Fruit fly (Drosophila melanogaster) whole organism, embryonic: Measurements from ENCODE around the gene CG9760.

Experiments
- ATbp ChIP-seq: fragments of 200-800 bp; sonication (Bioruptor generic); optimal IDR thresholded peaks from 2 replicates; lab custom pipeline; 2017; ENCODE audit warnings: missing biosample characterization, mild to moderate bottlenecking, missing genetic modification characterization, missing genetic modification reagents
- B-H1 ChIP-seq: fragments of 200-800 bp; sonication (Bioruptor generic); IDR thresholded peaks from 3 replicates; pipeline ENCODE4 v1.3.6; 2022; ENCODE audit warnings: missing biosample characterization, missing genetic modification characterization
- Blimp-1 ChIP-seq: fragments of 200-800 bp; sonication (Bioruptor generic); optimal IDR thresholded peaks from 3 replicates; lab custom pipeline; 2018; ENCODE audit warnings: missing biosample characterization, missing genetic modification characterization, mild to moderate bottlenecking, moderate library complexity, missing genetic modification reagents
- CG10267 ChIP-seq: fragments of 200-800 bp; sonication (Bioruptor generic); optimal IDR thresholded peaks from 2 replicates; lab custom pipeline; 2018; ENCODE audit warnings: missing biosample characterization, mild to moderate bottlenecking, missing genetic modification characterization, moderate library complexity
- CG10462 ChIP-seq: fragments of 200-800 bp; sonication (Bioruptor generic); optimal IDR thresholded peaks from 2 replicates; lab custom pipeline; 2016; ENCODE audit warnings: missing biosample characterization, missing genetic modification characterization
- CG10979 ChIP-seq: fragments of 200-800 bp; sonication (Bioruptor generic); optimal IDR thresholded peaks from 2 replicates; lab custom pipeline; 2018; ENCODE audit warnings: missing biosample characterization, mild to moderate bottlenecking, missing genetic modification characterization, moderate library complexity
- CG11560 ChIP-seq: fragments of 200-800 bp; sonication (Bioruptor generic); IDR thresholded peaks from 3 replicates; pipeline ENCODE4 v1.3.6; 2022; ENCODE audit warnings: missing biosample characterization, missing genetic modification characterization
- CG11696 ChIP-seq: fragments of 200-800 bp; sonication (Bioruptor generic); IDR thresholded peaks from 2 replicates; pipeline ENCODE4 v1.3.6; 2022; ENCODE audit warnings: missing biosample characterization, missing genetic modification characterization
- CG12155 ChIP-seq: fragments of 200-800 bp; sonication (Bioruptor generic); optimal IDR thresholded peaks from 3 replicates; lab custom pipeline; 2016; ENCODE audit warnings: missing biosample characterization, missing genetic modification characterization
- CG13424 ChIP-seq: fragments of 200-800 bp; sonication (Bioruptor generic); optimal IDR thresholded peaks from 2 replicates; lab custom pipeline; 2019; ENCODE audit warnings: missing biosample characterization, mild to moderate bottlenecking, missing genetic modification characterization, moderate library complexity
- CG13775 ChIP-seq: fragments of 200-800 bp; sonication (Bioruptor generic); optimal IDR thresholded peaks from 3 replicates; lab custom pipeline; 2017; ENCODE audit warnings: missing biosample characterization, mild to moderate bottlenecking, missing genetic modification characterization
- CG14441 ChIP-seq: fragments of 200-800 bp; sonication (Bioruptor generic); IDR thresholded peaks from 2 replicates; pipeline ENCODE4 v1.3.6; 2022; ENCODE audit warnings: missing biosample characterization, missing genetic modification characterization
- CG2199 ChIP-seq: fragments of 200-800 bp; sonication (Bioruptor generic); IDR thresholded peaks from 3 replicates; pipeline ENCODE4 v1.3.6; 2022; ENCODE audit warnings: missing biosample characterization, missing genetic modification characterization
- CG2202 ChIP-seq: fragments of 200-800 bp; sonication (Bioruptor generic); optimal IDR thresholded peaks from 2 replicates; lab custom pipeline; 2018; ENCODE audit warnings: missing biosample characterization, mild to moderate bottlenecking, missing genetic modification characterization
- CG3065 ChIP-seq: fragments of 200-800 bp; sonication (Bioruptor generic); optimal IDR thresholded peaks from 2 replicates; lab custom pipeline; 2016; ENCODE audit warnings: missing biosample characterization, missing genetic modification characterization
- CG33557 ChIP-seq: fragments of 200-800 bp; sonication (Bioruptor generic); optimal IDR thresholded peaks from 2 replicates; lab custom pipeline; 2019; ENCODE audit warnings: missing biosample characterization, mild to moderate bottlenecking, missing genetic modification characterization, moderate library complexity
- CG4404 ChIP-seq: fragments of 200-800 bp; sonication (Bioruptor generic); IDR thresholded peaks from 2 replicates; pipeline ENCODE4 v1.3.6; 2022; ENCODE audit warnings: missing biosample characterization, missing genetic modification characterization
- CG5245 ChIP-seq: fragments of 200-800 bp; sonication (Bioruptor generic); optimal IDR thresholded peaks from 3 replicates; lab custom pipeline; 2016; ENCODE audit warnings: missing biosample characterization, missing genetic modification characterization
- CG7839 ChIP-seq: fragments of 200-800 bp; sonication (Bioruptor generic); optimal IDR thresholded peaks from 3 replicates; lab custom pipeline; 2018; ENCODE audit warnings: missing biosample characterization, mild to moderate bottlenecking, missing genetic modification characterization, moderate library complexity
- CG8089 ChIP-seq: fragments of 200-800 bp; sonication (Bioruptor generic); optimal IDR thresholded peaks from 3 replicates; lab custom pipeline; 2016; ENCODE audit warnings: missing biosample characterization, missing genetic modification characterization
- CG9215 ChIP-seq: fragments of 200-800 bp; sonication (Bioruptor generic); IDR thresholded peaks from 2 replicates; pipeline ENCODE4 v1.3.6; 2022; ENCODE audit warnings: missing biosample characterization, missing genetic modification characterization
- Chrac-16 ChIP-seq: fragments of 200-800 bp; sonication (Bioruptor generic); optimal IDR thresholded peaks from 3 replicates; lab custom pipeline; 2016; ENCODE audit warnings: missing biosample characterization, missing genetic modification characterization
- Dip2 ChIP-seq: fragments of 200-800 bp; sonication (Bioruptor generic); IDR thresholded peaks from 2 replicates; pipeline ENCODE4 v1.3.6; 2022; ENCODE audit warnings: missing biosample characterization, missing genetic modification characterization
- MESR4 ChIP-seq: fragments of 200-800 bp; sonication (Bioruptor generic); optimal IDR thresholded peaks from 2 replicates; lab custom pipeline; 2018; ENCODE audit warnings: missing biosample characterization, mild to moderate bottlenecking, missing genetic modification characterization, moderate library complexity
- Sry-δ ChIP-seq: fragments of 200-800 bp; sonication (Bioruptor generic); optimal IDR thresholded peaks from 2 replicates; lab custom pipeline; 2016; ENCODE audit warnings: missing biosample characterization, missing genetic modification characterization
- Tbp ChIP-seq: fragments of >200 bp; optimal IDR thresholded peaks from 2 replicates; lab custom pipeline; 2018; ENCODE audit warnings: missing biosample characterization, missing genetic modification characterization
- Xrp1 ChIP-seq: fragments of 200-800 bp; sonication (Bioruptor generic); IDR thresholded peaks from 2 replicates; pipeline ENCODE4 v1.3.6; 2022; ENCODE audit warnings: missing biosample characterization, missing genetic modification characterization
- ac ChIP-seq: fragments of 200-800 bp; sonication (Bioruptor generic); optimal IDR thresholded peaks from 3 replicates; lab custom pipeline; 2017; ENCODE audit warnings: missing biosample characterization, mild to moderate bottlenecking, missing genetic modification characterization
- cas ChIP-seq: fragments of 200-800 bp; sonication (Bioruptor generic); IDR thresholded peaks from 2 replicates; pipeline ENCODE4 v1.3.6; 2022; ENCODE audit warnings: missing biosample characterization, missing genetic modification characterization
- ci ChIP-seq: fragments of 200-800 bp; sonication (Bioruptor generic); IDR thresholded peaks from 3 replicates; pipeline ENCODE4 v1.3.6; 2022; ENCODE audit warnings: missing biosample characterization, missing genetic modification characterization
- danr ChIP-seq: fragments of 200-800 bp; sonication (Bioruptor generic); IDR thresholded peaks from 2 replicates; pipeline ENCODE4 v1.3.6; 2022; ENCODE audit warnings: missing biosample characterization, missing genetic modification characterization
- dmrt99B ChIP-seq: fragments of 200-800 bp; sonication (Bioruptor generic); optimal IDR thresholded peaks from 2 replicates; lab custom pipeline; 2018; ENCODE audit warnings: missing biosample characterization, mild to moderate bottlenecking, missing genetic modification characterization, moderate library complexity
- fd64A ChIP-seq: fragments of 200-800 bp; sonication (Bioruptor generic); optimal IDR thresholded peaks from 3 replicates; lab custom pipeline; 2018; ENCODE audit warnings: missing biosample characterization, mild to moderate bottlenecking, missing genetic modification characterization
- gsb ChIP-seq: fragments of 200-800 bp; sonication (Bioruptor generic); IDR thresholded peaks from 2 replicates; pipeline ENCODE4 v1.3.6; 2022; ENCODE audit warnings: missing biosample characterization, missing genetic modification characterization
- hkb ChIP-seq, 2 experiments: fragments of 200-800 bp in 1 of 2; fragments of >200 bp in 1 of 2; sonication (Bioruptor generic) in 1 of 2; IDR thresholded peaks in 1 of 2; optimal IDR thresholded peaks in 1 of 2; 2 replicates each; pipeline versions ENCODE4 v1.3.6 to Lab custom; 2017 to 2022; ENCODE audit warnings: missing biosample characterization in 1 of 2, missing genetic modification characterization in 1 of 2
- pzg ChIP-seq: fragments of 200-800 bp; sonication (Bioruptor generic); optimal IDR thresholded peaks from 3 replicates; lab custom pipeline; 2018; ENCODE audit warnings: missing biosample characterization, mild to moderate bottlenecking, missing genetic modification characterization, moderate library complexity
- ranshi ChIP-seq: fragments of 200-800 bp; sonication (Bioruptor generic); IDR thresholded peaks from 2 replicates; pipeline ENCODE4 v1.3.6; 2022; ENCODE audit warnings: missing biosample characterization, missing genetic modification characterization
- sens ChIP-seq: fragments of 200-800 bp; sonication (Bioruptor generic); peaks from one replicate; lab custom pipeline; 2016; ENCODE audit warnings: missing biosample characterization, missing genetic modification characterization
- seq ChIP-seq: fragments of 200-800 bp; sonication (Bioruptor generic); IDR thresholded peaks from 2 replicates; pipeline ENCODE4 v1.3.6; 2022; ENCODE audit warnings: missing biosample characterization, missing genetic modification characterization
- tx ChIP-seq: fragments of 200-800 bp; sonication (Bioruptor generic); optimal IDR thresholded peaks from 2 replicates; lab custom pipeline; 2016; ENCODE audit warnings: missing biosample characterization, missing genetic modification characterization
- wdn ChIP-seq: fragments of 200-800 bp; sonication (Bioruptor generic); IDR thresholded peaks from 2 replicates; pipeline ENCODE4 v1.3.6; 2022; ENCODE audit warnings: missing biosample characterization, missing genetic modification characterization
- zfh1 ChIP-seq: fragments of 200-800 bp; sonication (Bioruptor generic); IDR thresholded peaks from 3 replicates; pipeline ENCODE4 v1.3.6; 2022; ENCODE audit warnings: missing biosample characterization, missing genetic modification characterization

Gene CG9760

dm6 chr3L:12109045-12109632 lies 54.4 kb downstream of the CG9760 start (continued):
- TF ChIP-seq CG5245 (GFP tag; lab: Kevin White, UChicago) = no peak

dm6 chr3L:12108515-12108914 lies 55.0 kb downstream of the CG9760 start:
- peak; percentile 5 for TF ChIP-seq CG10267
- TF ChIP-seq CG2199 (GFP tag; lab: Robert Waterston, UW) = no peak
- TF ChIP-seq fd64A = no peak
- TF ChIP-seq ac = no peak
- TF ChIP-seq CG3065 = no peak
- peak; percentile 20; the same call in 1 of the 3 replicates for TF ChIP-seq ci (GFP tag; lab: Robert Waterston, UW)
- TF ChIP-seq Chrac-16 (GFP tag; lab: Kevin White, UChicago) = no peak
- no peak for TF ChIP-seq CG14441 (GFP tag; lab: Robert Waterston, UW)
- TF ChIP-seq Dip2 (GFP tag; lab: Robert Waterston, UW) = no peak
- no peak for TF ChIP-seq CG12155 (GFP tag; lab: Kevin White, UChicago)
- no peak for TF ChIP-seq B-H1 (GFP tag; lab: Robert Waterston, UW)
- TF ChIP-seq cas (GFP tag; lab: Robert Waterston, UW) = no peak
- no peak for TF ChIP-seq CG2202
- TF ChIP-seq Xrp1 (GFP tag; lab: Robert Waterston, UW) = 0 out of 2 replicates have a peak, but pooled peaks have one; percentile 11
- TF ChIP-seq sens (GFP tag; lab: Kevin White, UChicago) = peak; percentile 44
- TF ChIP-seq CG8089 (GFP tag; lab: Kevin White, UChicago) = no peak
- no peak for TF ChIP-seq tx (GFP tag; lab: Kevin White, UChicago)
- peak; percentile 21 for TF ChIP-seq dmrt99B (tag; lab: Kevin White, UChicago)
- no peak for TF ChIP-seq CG7839
- no peak for TF ChIP-seq CG4404
- peak; percentile 37 for TF ChIP-seq CG10979
- TF ChIP-seq CG11696 (GFP tag; lab: Robert Waterston, UW) = peak; percentile 58
- no peak for TF ChIP-seq hkb (optimal IDR thresholded peaks at IDR 0.05; lab: Kevin White, UChicago)
- TF ChIP-seq hkb (GFP tag; IDR thresholded peaks at IDR 0.05; lab: Robert Waterston, UW) = no peak; the same call in 1 of the 2 replicates
- TF ChIP-seq ranshi (GFP tag; lab: Robert Waterston, UW) = no peak
- no peak for TF ChIP-seq CG13424 (tag; lab: Kevin White, UChicago)
- no peak for TF ChIP-seq CG33557 (GFP tag; lab: Kevin White, UChicago)
- TF ChIP-seq wdn (GFP tag; lab: Robert Waterston, UW) = no peak
- no peak for TF ChIP-seq CG11560 (tag; lab: Robert Waterston, UW)
- TF ChIP-seq zfh1 (GFP tag; lab: Robert Waterston, UW) = 0 out of 3 replicates have a peak, but pooled peaks have one; percentile 18
- TF ChIP-seq danr = no peak
- peak; percentile 30 for TF ChIP-seq Blimp-1 (GFP tag; lab: Kevin White, UChicago)
- no peak for TF ChIP-seq Tbp
- no peak for TF ChIP-seq gsb (GFP tag; lab: Robert Waterston, UW)
- no peak for TF ChIP-seq seq (GFP tag; lab: Robert Waterston, UW)
- TF ChIP-seq ATbp (GFP tag; lab: Kevin White, UChicago) = no peak
- no peak for TF ChIP-seq CG13775
- no peak for TF ChIP-seq Sry-δ (GFP tag; lab: Kevin White, UChicago)
- TF ChIP-seq MESR4 (GFP tag; lab: Kevin White, UChicago) = no peak
- no peak for TF ChIP-seq pzg
- no peak for TF ChIP-seq CG9215 (GFP tag; lab: Robert Waterston, UW)
- TF ChIP-seq CG10462 (GFP tag; lab: Kevin White, UChicago) = no peak
